Fruit fly (Drosophila melanogaster): ENCODE measurements around the gene CG8188.

dm6 chrX:17714976-17715375 lies 12.2 kb upstream of the CG8188 start:
- TF ChIP-seq EcR (GFP tag; optimal IDR thresholded peaks at IDR 0.05) (no peak), rn (GFP tag; IDR thresholded peaks at IDR 0.05) (no peak), Ets98B (GFP tag; IDR thresholded peaks at IDR 0.05) (no peak; the same call in 1 of the 2 replicates), CG8159 (tag; optimal IDR thresholded peaks at IDR 0.05) (no peak), CG34367 (tag; optimal IDR thresholded peaks at IDR 0.05) (no peak), CG15710 (tag; optimal IDR thresholded peaks at IDR 0.05) (no peak), D1 (tag; optimal IDR thresholded peaks at IDR 0.05) (no peak), CG17806 (tag; optimal IDR thresholded peaks at IDR 0.05) (no peak), CG9948 (tag; optimal IDR thresholded peaks at IDR 0.05) (no peak), fd96Ca (GFP tag; IDR thresholded peaks at IDR 0.05) (no peak), CG4496 (GFP tag; IDR thresholded peaks at IDR 0.05) (no peak), Pif1A (GFP tag; optimal IDR thresholded peaks at IDR 0.05) (no peak)
